Worm (Caenorhabditis elegans) whole organism, early embryonic: Measurements from ENCODE around the gene ccnk-1.

ENCODE experiments used
- B0310.2 ChIP-seq: sonication (generic microtip); optimal IDR thresholded peaks from 2 replicates; lab custom pipeline; 2016; ENCODE audit warnings: mild to moderate bottlenecking, missing genetic modification characterization, missing compliant biosample characterization
- F13C5.2 ChIP-seq: sonication (generic microtip); optimal IDR thresholded peaks from 2 replicates; lab custom pipeline; 2017; ENCODE audit warnings: mild to moderate bottlenecking, missing genetic modification characterization, inconsistent platforms, missing compliant biosample characterization
- aly-1 ChIP-seq: sonication (generic microtip); optimal IDR thresholded peaks from 2 replicates; lab custom pipeline; 2016; ENCODE audit warnings: missing genetic modification characterization, missing compliant biosample characterization
- ama-1 ChIP-seq: fragments of 150-350 bp; optimal IDR thresholded peaks from 2 replicates; lab custom pipeline; 2014
- ceh-13 ChIP-seq: fragments of 200-800 bp; sonication (Bioruptor generic); optimal IDR thresholded peaks from 2 replicates; lab custom pipeline; 2018; ENCODE audit warnings: mild to moderate bottlenecking, missing genetic modification characterization, missing compliant biosample characterization
- ceh-36 ChIP-seq: sonication (generic microtip); optimal IDR thresholded peaks from 2 replicates; lab custom pipeline; 2016; ENCODE audit warnings: missing genetic modification characterization, inconsistent platforms, missing compliant biosample characterization
- ets-7 ChIP-seq: sonication (generic microtip); optimal IDR thresholded peaks from 2 replicates; lab custom pipeline; 2016; ENCODE audit warnings: missing genotype, missing genetic modification characterization, missing compliant biosample characterization
- flt-1 ChIP-seq: fragments of 200-800 bp; sonication (Bioruptor generic); IDR thresholded peaks from 2 replicates; pipeline ENCODE4 v1.3.6; 2022; ENCODE audit warnings: missing genetic modification characterization, missing compliant biosample characterization
- hmbx-1 ChIP-seq: sonication (generic microtip); optimal IDR thresholded peaks from 2 replicates; lab custom pipeline; 2016; ENCODE audit warnings: mild to moderate bottlenecking, missing genetic modification characterization, missing compliant biosample characterization
- hmg-4 ChIP-seq: fragments of 200-800 bp; sonication (Bioruptor generic); optimal IDR thresholded peaks from 2 replicates; lab custom pipeline; 2018; ENCODE audit warnings: mild to moderate bottlenecking, missing genetic modification characterization, missing compliant biosample characterization
- hnd-1 ChIP-seq: sonication (generic microtip); optimal IDR thresholded peaks from 2 replicates; lab custom pipeline; 2016; ENCODE audit warnings: missing genetic modification characterization, missing compliant biosample characterization
- pes-1 ChIP-seq: fragments of 200-800 bp; sonication (Bioruptor generic); IDR thresholded peaks from 2 replicates; pipeline ENCODE4 v1.3.6; 2022; ENCODE audit warnings: missing genetic modification reagents, missing genetic modification characterization, missing compliant biosample characterization
- scrt-1 ChIP-seq: fragments of 200-800 bp; sonication (Bioruptor generic); IDR thresholded peaks from 2 replicates; pipeline ENCODE4 v1.3.6; 2022; ENCODE audit warnings: missing genetic modification characterization, missing compliant biosample characterization
- sea-1 ChIP-seq: fragments of 200-800 bp; sonication (Bioruptor generic); conservative IDR thresholded peaks from 2 replicates; pipeline ENCODE4 v1.3.6; 2022; ENCODE audit warnings: missing genetic modification characterization, missing compliant biosample characterization
- tbx-11 ChIP-seq: fragments of 200-800 bp; sonication (Bioruptor generic); IDR thresholded peaks from 2 replicates; pipeline ENCODE4 v1.3.6; 2022; ENCODE audit warnings: missing genetic modification characterization, missing compliant biosample characterization
- tbx-37 ChIP-seq: fragments of 200-800 bp; sonication (Bioruptor generic); conservative IDR thresholded peaks from 2 replicates; pipeline ENCODE4 v1.3.6; 2022; ENCODE audit warnings: missing genetic modification reagents, missing genetic modification characterization, missing compliant biosample characterization
- tra-4 ChIP-seq: sonication (generic microtip); optimal IDR thresholded peaks from 2 replicates; lab custom pipeline; 2017; ENCODE audit warnings: missing genetic modification characterization, missing compliant biosample characterization

Gene ccnk-1

DNA sequence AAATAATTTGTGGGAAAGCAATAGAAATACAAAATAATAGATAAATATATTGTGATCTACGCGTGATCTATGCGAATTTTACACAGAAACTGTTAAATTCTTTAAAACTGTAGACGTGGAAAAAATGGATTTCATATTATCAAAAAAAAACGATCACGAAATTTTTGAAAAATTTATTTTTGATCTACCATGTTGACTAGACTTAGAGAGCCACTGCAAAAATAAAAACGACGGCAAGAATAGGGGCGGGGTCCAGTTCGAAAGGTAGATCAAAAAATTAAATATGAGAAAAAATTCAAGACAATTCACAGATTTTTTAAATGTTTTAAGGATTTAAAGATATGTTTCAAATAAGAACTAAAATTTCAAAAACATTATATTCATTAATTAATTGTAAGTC lies 25.7 kb downstream of the ccnk-1 start:
- TF ChIP-seq hmg-4 (no peak), flt-1 (no peak), tbx-37 (GFP tag; lab: Robert Waterston, UW) (no peak), F13C5.2 (tag; lab: Kevin White, UChicago) (no peak), tbx-11 (GFP tag; lab: Robert Waterston, UW) (no peak), sea-1 (GFP tag; lab: Robert Waterston, UW) (no peak), hnd-1 (tag; lab: Kevin White, UChicago) (no peak), ceh-36 (tag; lab: Kevin White, UChicago) (no peak), ama-1 (lab: Kevin White, UChicago) (no peak)

DNA sequence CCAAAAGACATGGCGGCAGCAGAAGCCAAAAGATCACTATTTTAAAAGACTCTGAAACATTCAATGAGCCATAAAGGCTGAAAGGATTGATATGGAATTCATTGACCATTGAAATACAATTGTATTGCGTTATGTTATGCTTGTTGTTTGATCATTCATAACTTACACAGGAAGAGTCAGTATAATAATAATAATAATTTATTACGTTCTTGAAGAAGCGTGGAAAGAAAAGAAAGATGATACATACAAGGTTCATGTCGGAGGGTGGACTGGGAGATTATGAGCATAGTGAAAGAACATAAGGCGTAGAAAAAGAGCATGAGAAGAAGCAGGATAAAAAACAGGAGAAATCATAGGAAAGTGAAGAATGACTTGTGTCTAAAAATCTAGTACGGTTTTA lies 27.7 kb downstream of the ccnk-1 start, which contains the start of gene F43D2.7:
Gene F43D2.7 (minus strand): TSS at position 101 of the 400 bp plus-strand sequence.
- TF ChIP-seq flt-1 (no peak), hmg-4 (no peak), ama-1 (lab: Kevin White, UChicago) (no peak), scrt-1 (no peak), B0310.2 (tag; lab: Kevin White, UChicago) (no peak), hmbx-1 (tag; lab: Kevin White, UChicago) (no peak), ceh-13 (GFP tag; lab: Kevin White, UChicago) (no peak), hnd-1 (tag; lab: Kevin White, UChicago) (no peak), tbx-11 (GFP tag; lab: Robert Waterston, UW) (no peak), sea-1 (GFP tag; lab: Robert Waterston, UW) (no peak), tra-4 (tag; lab: Kevin White, UChicago) (no peak), F13C5.2 (tag; lab: Kevin White, UChicago) (no peak), tbx-37 (GFP tag; lab: Robert Waterston, UW) (no peak), pes-1 (GFP tag; lab: Robert Waterston, UW) (no peak), ceh-36 (tag; lab: Kevin White, UChicago) (no peak)

DNA sequence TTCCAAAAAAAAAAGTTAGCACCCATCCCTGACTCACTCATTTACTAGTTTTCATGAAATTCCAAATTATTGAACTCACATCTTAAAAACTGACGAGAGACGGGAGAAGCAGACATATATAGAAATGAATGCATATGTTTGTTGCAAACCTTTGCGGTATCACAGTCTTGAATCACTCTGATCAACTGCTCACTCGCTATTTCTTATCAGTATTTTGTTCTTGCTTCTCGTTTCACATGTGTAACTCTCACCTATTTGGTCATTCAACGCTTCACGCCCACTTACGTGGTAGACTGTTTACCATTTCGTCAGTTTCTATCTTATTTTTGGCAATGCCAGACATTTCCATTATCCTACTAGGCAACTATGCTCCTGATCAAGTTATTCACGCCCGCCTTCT lies 28.4 kb downstream of the ccnk-1 start, which contains the start of gene C54G10.1:
Gene C54G10.1 (plus strand): TSS at position 333 of the 400 bp plus-strand sequence.
- TF ChIP-seq tra-4 (tag; lab: Kevin White, UChicago), result no peak
- TF ChIP-seq flt-1, result no peak
- no peak for TF ChIP-seq ama-1 (lab: Kevin White, UChicago)
- TF ChIP-seq sea-1 (GFP tag; lab: Robert Waterston, UW), result no peak
- no peak for TF ChIP-seq tbx-11 (GFP tag; lab: Robert Waterston, UW)
- TF ChIP-seq ceh-36 (tag; lab: Kevin White, UChicago), result no peak
- TF ChIP-seq aly-1 (tag; lab: Kevin White, UChicago), result no peak
- TF ChIP-seq hnd-1 (tag; lab: Kevin White, UChicago), result no peak
- no peak for TF ChIP-seq hmg-4
- no peak for TF ChIP-seq B0310.2 (tag; lab: Kevin White, UChicago)
- TF ChIP-seq hmbx-1 (tag; lab: Kevin White, UChicago), result no peak
- TF ChIP-seq pes-1 (GFP tag; lab: Robert Waterston, UW), result no peak
- no peak for TF ChIP-seq tbx-37 (GFP tag; lab: Robert Waterston, UW)
- TF ChIP-seq F13C5.2 (tag; lab: Kevin White, UChicago), result no peak
- TF ChIP-seq ceh-13 (GFP tag; lab: Kevin White, UChicago), result no peak
- TF ChIP-seq ets-7 (tag; lab: Kevin White, UChicago), result no peak
- no peak for TF ChIP-seq scrt-1

DNA sequence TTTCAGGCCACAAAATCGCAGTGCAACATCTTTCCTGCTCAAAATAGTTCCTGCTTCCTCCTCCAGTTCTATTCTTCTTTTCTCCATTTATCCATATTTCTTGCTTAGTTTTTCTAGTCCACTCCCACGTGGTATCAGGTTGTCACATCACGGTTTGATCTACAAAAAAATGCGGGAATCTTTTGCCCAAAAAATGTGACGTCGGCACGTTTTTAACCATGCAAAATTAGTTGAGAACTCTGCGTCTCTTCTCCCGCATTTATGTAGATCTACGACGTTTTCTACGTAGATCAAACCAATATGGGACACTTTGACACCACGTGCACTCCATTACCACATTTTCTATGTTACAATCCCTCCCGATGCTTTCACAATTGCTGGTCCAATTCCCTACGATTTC lies 29.7 kb downstream of the ccnk-1 start:
- no peak for TF ChIP-seq tbx-11 (GFP tag; lab: Robert Waterston, UW)
- no peak for TF ChIP-seq hmg-4
- no peak for TF ChIP-seq aly-1 (tag; lab: Kevin White, UChicago)
- TF ChIP-seq tbx-37 (GFP tag; lab: Robert Waterston, UW), result no peak
- TF ChIP-seq ceh-36 (tag; lab: Kevin White, UChicago), result no peak
- no peak for TF ChIP-seq ets-7 (tag; lab: Kevin White, UChicago)
- TF ChIP-seq ama-1 (lab: Kevin White, UChicago), result no peak
- TF ChIP-seq scrt-1, result no peak
- no peak for TF ChIP-seq hnd-1 (tag; lab: Kevin White, UChicago)
- no peak for TF ChIP-seq sea-1 (GFP tag; lab: Robert Waterston, UW)
- TF ChIP-seq tra-4 (tag; lab: Kevin White, UChicago), result no peak
- TF ChIP-seq flt-1, result no peak
- TF ChIP-seq F13C5.2 (tag; lab: Kevin White, UChicago), result no peak
- TF ChIP-seq ceh-13 (GFP tag; lab: Kevin White, UChicago), result no peak

DNA sequence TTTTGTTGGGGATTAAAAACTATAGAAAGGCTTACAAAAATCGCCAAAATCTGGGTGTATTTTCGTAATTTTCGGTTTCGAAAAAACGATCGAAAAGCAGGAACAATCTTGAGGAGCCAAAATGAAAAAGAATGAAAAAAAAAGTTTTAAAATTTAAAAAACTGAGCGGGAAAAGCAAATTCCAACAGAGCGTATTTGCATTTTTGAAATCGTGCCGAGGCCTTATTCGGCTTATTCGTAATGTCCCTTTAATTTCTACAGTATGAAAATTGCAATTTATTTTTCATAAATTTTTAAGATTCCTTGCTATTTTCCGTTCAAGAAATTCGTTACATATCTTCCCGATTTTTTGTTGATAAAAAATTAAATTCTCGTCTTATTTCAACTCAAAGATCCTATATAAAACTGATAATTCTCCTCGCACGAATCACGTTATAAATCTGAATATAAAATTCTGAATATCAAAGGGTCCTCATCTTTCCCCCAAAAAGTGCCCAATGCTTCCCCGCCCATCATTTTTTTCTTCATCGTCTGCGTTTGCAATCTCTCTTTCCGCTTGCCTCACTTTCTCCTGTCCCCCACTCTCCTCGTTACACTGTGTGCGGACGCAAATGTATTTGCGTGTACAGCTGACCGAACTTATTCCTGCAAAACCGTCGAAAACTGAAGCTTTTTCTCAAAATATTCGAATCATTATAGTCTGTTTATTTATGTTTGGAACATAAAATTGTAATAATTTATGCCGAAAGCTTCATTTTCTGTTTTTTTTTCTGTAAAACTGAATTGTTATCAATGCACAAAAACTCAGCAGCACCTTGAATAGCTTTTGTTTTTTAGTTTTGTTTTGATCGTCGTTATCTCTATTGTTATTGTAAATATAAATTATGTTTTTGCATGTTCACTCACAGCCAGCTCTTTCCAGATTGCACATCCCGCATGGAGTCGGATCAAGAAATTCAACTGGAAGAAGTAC lies 33.8 kb downstream of the ccnk-1 start, which contains the start of the genes rfc-1 and pmp-3:
Gene rfc-1 (minus strand): TSS at position 163 of the 973 bp plus-strand sequence.
Gene pmp-3 (plus strand): TSS at position 923 of the 973 bp plus-strand sequence.
- peak; percentile 36 for TF ChIP-seq hmg-4
- TF ChIP-seq ceh-13 (GFP tag; lab: Kevin White, UChicago), result no peak
- TF ChIP-seq flt-1, result 0 out of 2 replicates have a peak, but pooled peaks have one; percentile 25

DNA sequence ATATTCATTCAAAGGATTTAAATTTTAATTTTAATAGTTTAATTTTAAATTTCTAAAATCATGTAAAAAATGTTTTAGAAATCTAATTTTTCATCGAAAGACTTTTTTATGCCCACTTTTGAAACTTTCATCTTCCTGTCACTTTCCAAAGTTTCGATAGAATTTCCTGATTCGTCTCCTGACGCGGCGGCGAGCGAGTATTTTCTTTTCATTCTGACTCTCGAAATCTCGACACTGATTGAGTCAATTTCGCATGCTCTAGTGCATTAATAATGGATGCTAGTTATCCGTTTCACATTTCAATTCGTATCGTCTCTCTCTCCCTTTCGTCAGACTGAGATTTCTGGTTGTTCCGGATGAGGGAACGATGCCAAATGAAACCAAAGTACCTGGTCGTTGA lies 36.5 kb downstream of the ccnk-1 start:
- TF ChIP-seq aly-1 (tag; lab: Kevin White, UChicago) (no peak), ama-1 (lab: Kevin White, UChicago) (no peak), scrt-1 (no peak)

- TF ChIP-seq pes-1 (GFP tag; lab: Robert Waterston, UW) (no peak), tbx-37 (GFP tag; lab: Robert Waterston, UW) (no peak), hnd-1 (tag; lab: Kevin White, UChicago) (no peak), hmg-4 (no peak), flt-1 (no peak), aly-1 (tag; lab: Kevin White, UChicago) (no peak), hmbx-1 (tag; lab: Kevin White, UChicago) (no peak)
These were observed 37.6 kb downstream of the ccnk-1 start for ce11 chrV:14649929-14650328.
